Fruit fly (Drosophila melanogaster): ENCODE measurements around the gene CG4615.
A peak's percentile ranks its signal among the peaks of the same experiment; 100 is the strongest.

CG4615 gene

dm6 chrX:7102013-7102520, at the start of gene CG4615:
TSS of gene CG4615 (minus strand) at chrX:7102300.
- TF ChIP-seq CG8478 (optimal IDR thresholded peaks at IDR 0.05) (no peak), CTCF (optimal IDR thresholded peaks at IDR 0.05) (peak in 1 of 2 experiments; percentile 25)

dm6 chrX:7151290-7152038, 49.4 kb upstream of the CG4615 start:
- TF ChIP-seq CG8478 (optimal IDR thresholded peaks at IDR 0.05) (no peak), CTCF (optimal IDR thresholded peaks at IDR 0.05) (no peak)

DNA sequence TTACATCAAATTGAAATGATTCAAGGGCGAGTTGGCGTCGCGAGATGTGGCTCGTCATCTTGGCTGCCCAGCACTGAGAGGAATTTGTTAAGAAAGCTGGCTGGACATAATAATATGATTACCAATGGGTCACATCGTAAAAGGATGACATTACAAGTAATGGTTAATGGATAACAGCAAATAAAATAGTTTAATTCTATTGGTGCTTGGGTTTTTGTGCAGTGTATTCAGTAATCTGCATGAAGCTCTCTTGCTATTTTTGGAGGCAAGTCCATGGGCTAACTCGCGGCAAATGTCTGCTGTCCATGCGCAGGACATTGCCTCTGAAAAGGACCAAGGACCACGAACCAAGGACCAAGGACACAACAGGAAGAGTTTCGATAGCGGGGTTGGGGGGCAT, 39.7 kb upstream of the CG4615 start:
- no peak for TF ChIP-seq CTCF (optimal IDR thresholded peaks at IDR 0.05)
- TF ChIP-seq CG8478 (optimal IDR thresholded peaks at IDR 0.05): no peak

DNA sequence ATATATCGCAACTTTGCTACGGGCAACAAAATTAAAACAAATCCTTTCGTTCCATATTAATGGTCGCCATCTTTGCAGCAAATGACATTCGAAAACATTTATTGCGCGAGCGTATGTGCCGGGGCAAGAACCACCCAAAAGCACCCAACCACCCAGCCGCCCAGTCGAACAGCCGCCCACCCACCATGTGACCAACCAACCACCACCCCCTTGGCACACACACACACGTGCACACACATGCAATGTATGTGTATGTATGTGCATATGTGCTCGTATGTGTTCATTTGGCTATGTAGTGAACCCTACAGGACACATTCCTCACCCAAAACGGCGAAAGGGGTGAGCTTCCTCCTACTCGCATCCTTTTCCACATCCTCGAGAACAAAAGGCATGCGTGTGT, 37.9 kb upstream of the CG4615 start:
- TF ChIP-seq CTCF (optimal IDR thresholded peaks at IDR 0.05) (no peak), CG8478 (optimal IDR thresholded peaks at IDR 0.05) (no peak)

DNA sequence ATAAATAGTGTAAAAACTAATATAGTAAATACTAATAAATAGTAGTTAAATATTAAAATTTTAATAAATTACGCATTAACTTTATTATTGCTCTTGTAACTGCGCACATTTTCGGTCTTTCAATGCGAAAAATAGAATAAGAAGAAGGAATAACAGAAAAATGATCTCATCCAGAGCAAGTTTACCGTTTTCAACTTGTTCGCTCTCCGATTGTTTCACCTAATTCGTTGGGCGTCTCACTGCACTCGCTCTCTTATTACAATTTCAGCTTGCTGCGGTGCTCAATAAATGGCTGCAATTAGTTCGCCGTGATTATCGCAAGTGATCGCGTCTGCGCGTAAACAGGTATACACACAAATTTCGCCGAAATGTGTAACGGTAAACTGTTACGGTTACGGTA, 35.3 kb upstream of the CG4615 start, which contains the start of gene Cph:
Gene Cph, plus strand, starts transcription at position 301 of the 400 bp plus-strand sequence.
- TF ChIP-seq CG8478 (optimal IDR thresholded peaks at IDR 0.05): no peak
- no peak for TF ChIP-seq CTCF (optimal IDR thresholded peaks at IDR 0.05)

DNA sequence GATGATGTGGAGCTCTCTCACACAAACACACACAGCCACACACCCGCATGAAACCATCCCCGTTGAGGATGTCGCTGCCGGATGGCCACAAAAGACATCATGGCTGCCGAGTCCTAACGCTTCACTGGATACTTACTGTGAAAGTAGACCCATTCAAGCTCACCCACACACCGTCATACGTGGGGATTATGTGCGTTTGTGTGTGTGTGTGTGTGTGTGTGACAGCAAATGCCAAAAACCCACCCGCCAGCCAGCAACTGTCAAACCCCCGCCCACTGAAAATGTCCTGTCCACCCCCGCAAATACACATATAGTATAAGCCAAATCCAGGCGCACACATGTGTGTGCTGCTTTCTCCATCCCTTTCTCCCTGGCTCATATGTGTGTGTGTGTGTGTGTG, 22.4 kb upstream of the CG4615 start:
- TF ChIP-seq CG8478 (optimal IDR thresholded peaks at IDR 0.05) (no peak), CTCF (optimal IDR thresholded peaks at IDR 0.05) (no peak)

dm6 chrX:7122002-7122401, 19.9 kb upstream of the CG4615 start:
- TF ChIP-seq CG8478 (optimal IDR thresholded peaks at IDR 0.05): no peak
- no peak for TF ChIP-seq CTCF (optimal IDR thresholded peaks at IDR 0.05)

- no peak for TF ChIP-seq CG8478 (optimal IDR thresholded peaks at IDR 0.05)
- no peak for TF ChIP-seq CTCF (optimal IDR thresholded peaks at IDR 0.05)
Measured at dm6 chrX:7120168-7120567, 18.1 kb upstream of the CG4615 start.

dm6 chrX:7117729-7118128, 15.6 kb upstream of the CG4615 start:
- no peak for TF ChIP-seq CG8478 (optimal IDR thresholded peaks at IDR 0.05)
- TF ChIP-seq CTCF (optimal IDR thresholded peaks at IDR 0.05): no peak

DNA sequence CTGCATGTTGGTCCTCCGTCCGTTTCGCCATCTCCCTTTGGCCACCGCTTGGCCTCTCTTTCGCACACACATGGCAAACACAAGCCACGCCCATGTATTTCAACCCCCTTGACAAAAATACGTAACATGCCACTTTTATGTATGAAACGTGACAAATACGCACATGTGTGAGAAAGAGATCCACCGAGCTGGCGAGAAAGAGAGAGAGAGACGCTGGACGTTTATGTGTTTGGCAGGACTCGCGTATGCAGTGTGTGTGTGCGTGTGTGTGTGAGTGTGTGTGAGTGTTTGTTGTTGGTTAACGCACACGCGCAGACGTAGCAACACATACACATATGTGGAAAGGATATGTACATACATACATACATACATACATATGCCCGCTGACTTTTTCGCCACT, 8.8 kb upstream of the CG4615 start:
- TF ChIP-seq CG8478 (optimal IDR thresholded peaks at IDR 0.05): no peak
- no peak for TF ChIP-seq CTCF (optimal IDR thresholded peaks at IDR 0.05)

dm6 chrX:7109793-7110606, 7.9 kb upstream of the CG4615 start, which contains the start of gene fz4:
TSS of gene fz4 (minus strand) at chrX:7110321.
- no peak for TF ChIP-seq CG8478 (optimal IDR thresholded peaks at IDR 0.05)
- peak; percentile 90 to 93 for TF ChIP-seq CTCF (optimal IDR thresholded peaks at IDR 0.05)

DNA sequence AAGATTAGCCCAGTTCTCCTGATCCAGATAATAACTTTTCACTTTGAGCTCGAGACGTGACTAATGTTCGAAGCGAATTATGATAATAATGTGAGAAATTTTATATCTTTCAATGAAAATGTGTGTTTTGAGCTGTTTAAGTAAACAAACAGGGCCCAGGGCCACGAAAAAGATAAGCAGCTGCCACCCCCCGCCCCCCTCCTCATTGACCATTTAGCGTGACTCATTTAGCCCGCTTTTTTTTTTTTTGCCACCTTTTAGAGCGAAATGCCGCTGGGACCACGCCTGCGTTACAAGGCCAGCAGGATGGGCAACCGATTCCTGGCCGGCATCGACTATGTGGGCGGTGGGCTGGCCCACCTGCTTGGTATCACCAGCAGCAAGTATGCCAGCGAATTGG, 3.4 kb upstream of the CG4615 start:
- TF ChIP-seq CG8478 (optimal IDR thresholded peaks at IDR 0.05) (no peak), CTCF (optimal IDR thresholded peaks at IDR 0.05) (no peak)

DNA sequence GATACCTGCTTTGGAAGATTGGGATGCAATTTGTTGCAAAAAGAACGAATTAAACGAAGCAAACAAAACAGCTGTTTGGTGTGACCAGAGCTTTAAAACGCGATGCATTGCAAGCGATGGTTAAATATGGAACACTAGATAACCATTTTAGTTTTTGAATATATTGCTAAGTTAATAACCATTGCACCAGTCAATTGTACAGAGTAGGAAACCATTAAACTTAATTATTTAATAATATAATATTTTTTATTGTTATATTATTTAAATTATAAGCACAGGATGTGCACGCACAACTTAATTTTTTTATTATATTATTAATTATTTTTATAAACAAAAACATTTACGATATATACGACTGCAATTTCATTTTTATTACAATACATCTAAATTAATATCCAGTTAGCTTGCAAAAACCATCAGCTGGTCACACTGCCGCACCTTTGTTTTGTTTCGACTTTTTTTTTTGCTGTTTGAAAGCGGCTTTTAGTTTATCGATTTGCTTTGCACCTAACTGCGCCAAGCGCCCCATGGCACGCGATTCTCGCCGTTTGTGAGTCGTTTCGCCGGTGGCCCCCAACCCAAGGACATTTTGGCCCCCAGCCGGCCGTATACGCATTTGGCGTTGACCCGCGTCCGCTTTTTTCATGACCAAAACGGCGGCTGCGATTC, 2.4 kb upstream of the CG4615 start, which contains the start of the genes CG4617 and CG8300:
Gene CG4617, minus strand, starts transcription at position 92 of the 669 bp plus-strand sequence.
Gene CG8300, plus strand, starts transcription at position 486 of the 669 bp plus-strand sequence.
- no peak for TF ChIP-seq CG8478 (optimal IDR thresholded peaks at IDR 0.05)

DNA sequence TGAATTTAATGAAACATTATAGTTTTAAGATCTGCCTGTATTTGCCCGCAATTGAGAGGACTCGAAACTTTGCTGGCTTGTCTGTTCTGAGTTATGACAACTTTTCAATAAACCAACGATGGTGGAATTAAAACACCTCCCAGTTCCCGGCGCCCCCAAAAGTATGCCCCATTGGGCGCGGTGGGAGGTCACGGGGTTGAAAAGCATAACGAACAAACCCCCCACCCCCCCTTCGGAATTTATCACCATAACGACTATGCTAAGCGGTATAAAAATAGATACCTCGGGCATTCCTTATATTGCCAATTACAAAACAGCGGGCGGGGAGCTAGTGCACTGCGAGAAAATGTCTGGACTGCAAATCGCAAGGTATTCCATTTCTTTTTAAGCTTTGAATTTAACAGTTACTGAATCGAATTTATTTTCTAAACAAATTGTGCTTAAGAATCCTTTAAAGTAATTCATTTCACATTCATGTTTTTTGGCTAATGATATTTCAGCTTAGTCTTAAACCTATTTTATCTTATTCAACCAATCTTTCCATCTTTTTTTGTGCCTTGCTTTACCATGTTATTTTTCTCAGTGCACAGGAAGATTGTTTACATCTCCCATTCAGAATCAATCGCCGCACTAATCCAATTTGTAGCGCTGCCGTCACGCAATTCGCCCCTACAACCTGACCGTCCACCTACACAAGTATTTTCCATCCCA, 643 bp downstream of the CG4615 start:
- TF ChIP-seq CG8478 (optimal IDR thresholded peaks at IDR 0.05) (no peak), CTCF (optimal IDR thresholded peaks at IDR 0.05) (no peak)

Measured in S2 (cell line).